Worm (Caenorhabditis elegans) whole organism, L2 larva: Measurements from ENCODE around the gene set-12.

Source experiments
- C34F6.9 ChIP-seq: fragments of 150-350 bp; optimal IDR thresholded peaks from 2 replicates; lab custom pipeline; 2014; ENCODE audit warnings: missing biosample characterization, missing genetic modification characterization
- F13H6.1 ChIP-seq: sonication (generic microtip); optimal IDR thresholded peaks from 2 replicates; lab custom pipeline; 2016; ENCODE audit warnings: missing genetic modification characterization, missing compliant biosample characterization
- R02D3.7 ChIP-seq: fragments of 150-350 bp; optimal IDR thresholded peaks from 2 replicates; lab custom pipeline; 2014; ENCODE audit warnings: missing biosample characterization, missing genetic modification characterization
- ama-1 ChIP-seq: fragments of 150-350 bp; optimal IDR thresholded peaks from 2 replicates; lab custom pipeline; 2018; ENCODE audit warnings: inconsistent platforms
- ceh-82 ChIP-seq: fragments of 150-350 bp; optimal IDR thresholded peaks from 2 replicates; lab custom pipeline; 2014; ENCODE audit warnings: missing biosample characterization, missing genetic modification characterization
- crh-2 ChIP-seq: sonication (generic microtip); optimal IDR thresholded peaks from 2 replicates; lab custom pipeline; 2017; ENCODE audit warnings: missing biosample characterization, missing genetic modification characterization
- egl-27 ChIP-seq: sonication (generic microtip); optimal IDR thresholded peaks from 3 replicates; lab custom pipeline; 2017; ENCODE audit warnings: missing biosample characterization, missing genetic modification reagents, missing genetic modification characterization
- gmeb-1 ChIP-seq: fragments of 150-350 bp; optimal IDR thresholded peaks from 2 replicates; lab custom pipeline; 2014; ENCODE audit warnings: missing biosample characterization, missing genetic modification characterization
- lin-11 ChIP-seq: fragments of 150-350 bp; sonication (generic microtip); optimal IDR thresholded peaks from 2 replicates; lab custom pipeline; 2014; ENCODE audit warnings: missing biosample characterization, missing genetic modification characterization, inconsistent platforms, mixed read lengths
- lin-13 ChIP-seq: fragments of 150-350 bp; optimal IDR thresholded peaks from 2 replicates; lab custom pipeline; 2014; ENCODE audit warnings: missing biosample characterization, missing genetic modification reagents, missing genetic modification characterization
- lsy-2 ChIP-seq, 2 experiments: fragments of 150-350 bp in 1 of 2; sonication (generic microtip) in 1 of 2; optimal IDR thresholded peaks; 2 replicates each; lab custom pipeline; 2014 to 2017; ENCODE audit warnings: missing biosample characterization in 2 of 2, missing genetic modification characterization in 2 of 2
- mab-5 ChIP-seq: fragments of 150-350 bp; optimal IDR thresholded peaks from 2 replicates; lab custom pipeline; 2014; ENCODE audit warnings: missing biosample characterization, missing genetic modification characterization
- nhr-10 ChIP-seq: sonication (generic microtip); optimal IDR thresholded peaks from 2 replicates; lab custom pipeline; 2017; ENCODE audit warnings: missing biosample characterization, missing genetic modification characterization
- nhr-129 ChIP-seq: fragments of 150-350 bp; optimal IDR thresholded peaks from 2 replicates; lab custom pipeline; 2014; ENCODE audit warnings: missing biosample characterization, missing genetic modification characterization
- nhr-21 ChIP-seq: fragments of 150-350 bp; optimal IDR thresholded peaks from 2 replicates; lab custom pipeline; 2014; ENCODE audit warnings: missing biosample characterization, missing genetic modification characterization
- nhr-25 ChIP-seq: fragments of 150-350 bp; sonication (generic microtip); optimal IDR thresholded peaks from 3 replicates; lab custom pipeline; 2014; ENCODE audit warnings: missing biosample characterization, missing genetic modification characterization
- sma-3 ChIP-seq: sonication (generic microtip); optimal IDR thresholded peaks from 2 replicates; lab custom pipeline; 2016; ENCODE audit warnings: missing genetic modification reagents, missing genetic modification characterization, missing compliant biosample characterization
- sma-9 ChIP-seq, 2 experiments: fragments of 150-350 bp in 1 of 2; sonication (generic microtip) in 1 of 2; optimal IDR thresholded peaks; 2 replicates each; lab custom pipeline; 2014 to 2016; ENCODE audit warnings: missing genetic modification characterization in 2 of 2, mild to moderate bottlenecking in 1 of 2, missing biosample characterization in 1 of 2, missing compliant biosample characterization in 1 of 2, missing genetic modification reagents in 1 of 2, moderate library complexity in 1 of 2
- unc-39 ChIP-seq: fragments of 150-350 bp; optimal IDR thresholded peaks from 2 replicates; lab custom pipeline; 2014; ENCODE audit warnings: missing biosample characterization, missing genetic modification characterization
- unc-55 ChIP-seq: fragments of 150-350 bp; sonication (generic microtip); optimal IDR thresholded peaks from 3 replicates; lab custom pipeline; 2014; ENCODE audit warnings: missing biosample characterization, missing genetic modification reagents, missing genetic modification characterization
- zag-1 ChIP-seq: fragments of 150-350 bp; optimal IDR thresholded peaks from 2 replicates; lab custom pipeline; 2014; ENCODE audit warnings: missing biosample characterization, missing genetic modification characterization
- ztf-1 ChIP-seq: fragments of 200-800 bp; sonication (Bioruptor generic); conservative IDR thresholded peaks from 2 replicates; pipeline ENCODE4 v1.3.6; 2022; ENCODE audit warnings: missing genetic modification characterization, missing compliant biosample characterization

Gene set-12

DNA sequence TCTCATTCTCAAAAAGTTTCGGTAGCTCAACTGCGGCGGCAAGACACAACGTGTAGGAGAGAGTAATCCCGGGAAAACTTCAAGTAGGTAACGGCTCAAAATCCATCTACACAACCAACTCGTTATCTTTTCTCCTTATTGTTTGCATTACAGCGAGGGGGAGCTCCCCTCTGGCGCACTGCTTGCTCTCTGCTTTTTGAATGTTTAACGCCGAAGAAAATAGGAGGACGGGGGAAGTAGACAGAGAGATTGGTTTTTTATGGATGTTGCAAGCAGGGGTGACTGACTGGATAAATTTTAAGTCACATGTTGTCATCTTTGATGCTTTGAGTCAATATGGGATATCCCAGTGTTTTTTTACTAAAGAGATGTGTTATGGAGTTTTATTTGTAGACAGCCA, 46.5 kb downstream of the set-12 start:
- no peak for TF ChIP-seq nhr-21 (tag; lab: Kevin White, UChicago)
- peak; percentile 23 for TF ChIP-seq nhr-129 (tag; lab: Kevin White, UChicago)
- TF ChIP-seq nhr-10 (tag; lab: Kevin White, UChicago) = no peak
- TF ChIP-seq F13H6.1 (tag; lab: Kevin White, UChicago) = peak; percentile 29
- no peak for TF ChIP-seq lsy-2 (tag; optimal IDR thresholded peaks at IDR 0.05; lab: Kevin White, UChicago)
- TF ChIP-seq sma-9 (GFP tag; optimal IDR thresholded peaks at IDR 0.05; lab: Kevin White, UChicago) = peak; percentile 24
- no peak for TF ChIP-seq sma-9 (tag; optimal IDR thresholded peaks at IDR 0.05; lab: Kevin White, UChicago)
- no peak for TF ChIP-seq lin-11 (tag; lab: Kevin White, UChicago)
- TF ChIP-seq ama-1 (lab: Kevin White, UChicago) = no peak
- no peak for TF ChIP-seq lin-13 (GFP tag; lab: Kevin White, UChicago)
- TF ChIP-seq, all 48 proteins: peak for 3

DNA sequence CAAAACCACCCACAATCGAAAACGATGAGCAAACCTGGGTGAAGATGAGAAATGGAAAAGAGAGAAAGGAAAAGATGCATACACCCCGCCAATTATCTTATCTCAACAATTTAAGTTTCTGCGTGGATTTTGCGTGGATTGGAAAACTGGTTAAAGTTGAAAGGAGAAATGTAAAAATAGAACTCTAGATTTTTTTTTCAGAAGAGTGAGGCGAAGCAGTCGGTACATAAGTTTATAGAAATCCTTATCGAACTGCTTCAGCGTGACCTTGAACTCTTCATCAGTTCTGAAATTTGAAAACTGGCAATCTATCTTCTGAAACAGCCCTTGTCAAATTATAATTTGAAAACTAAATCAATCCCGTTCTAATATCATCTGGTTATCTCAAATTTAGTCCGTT, 47.0 kb downstream of the set-12 start, which contains the start of gene clik-2:
Gene clik-2 (minus strand): TSS at position 101 of the 400 bp plus-strand sequence.
- TF ChIP-seq R02D3.7 (tag; lab: Kevin White, UChicago) (no peak), gmeb-1 (tag; lab: Kevin White, UChicago) (no peak), C34F6.9 (tag; lab: Kevin White, UChicago) (no peak), unc-55 (GFP tag; lab: Kevin White, UChicago) (no peak), ceh-82 (no peak), egl-27 (no peak), ztf-1 (GFP tag; lab: Robert Waterston, UW) (no peak), sma-3 (no peak), zag-1 (tag; lab: Kevin White, UChicago) (no peak), mab-5 (no peak), nhr-25 (no peak), unc-39 (tag; lab: Kevin White, UChicago) (no peak), crh-2 (no peak)
